Worm (Caenorhabditis elegans): Measurements from ENCODE around the gene Y75B8A.23.

- TF ChIP-seq unc-62 (GFP tag; optimal IDR thresholded peaks at IDR 0.05), result no peak
- no peak for TF ChIP-seq elt-3 (tag; optimal IDR thresholded peaks at IDR 0.05)
- no peak for TF ChIP-seq lin-13 (tag; optimal IDR thresholded peaks at IDR 0.05)
- no peak for TF ChIP-seq zip-8 (tag; optimal IDR thresholded peaks at IDR 0.05)
- no peak for TF ChIP-seq unc-120 (tag; optimal IDR thresholded peaks at IDR 0.05; ENCODE audit: poor library complexity, severe bottlenecking)
- no peak for TF ChIP-seq nhr-237 (tag; optimal IDR thresholded peaks at IDR 0.05)
Measured at ce11 chrIII:12251178-12251577, 718 bp downstream of the Y75B8A.23 start.
